Worm (Caenorhabditis elegans) whole organism, midembryonic: ENCODE measurements around the gene mop-25.2.

Experiments
- cog-1 ChIP-seq: sonication (generic microtip); optimal IDR thresholded peaks from 2 replicates; lab custom pipeline; 2016; ENCODE audit warnings: missing genetic modification characterization, missing compliant biosample characterization
- flt-1 ChIP-seq: fragments of 200-800 bp; sonication (Bioruptor generic); IDR thresholded peaks from 2 replicates; pipeline ENCODE4 v1.3.6; 2022; ENCODE audit warnings: missing genetic modification characterization, missing compliant biosample characterization
- ztf-23 ChIP-seq: fragments of 200-800 bp; sonication (Bioruptor generic); IDR thresholded peaks from 2 replicates; pipeline ENCODE4 v1.3.6; 2022; ENCODE audit warnings: missing genetic modification reagents, missing genetic modification characterization, missing compliant biosample characterization

DNA sequence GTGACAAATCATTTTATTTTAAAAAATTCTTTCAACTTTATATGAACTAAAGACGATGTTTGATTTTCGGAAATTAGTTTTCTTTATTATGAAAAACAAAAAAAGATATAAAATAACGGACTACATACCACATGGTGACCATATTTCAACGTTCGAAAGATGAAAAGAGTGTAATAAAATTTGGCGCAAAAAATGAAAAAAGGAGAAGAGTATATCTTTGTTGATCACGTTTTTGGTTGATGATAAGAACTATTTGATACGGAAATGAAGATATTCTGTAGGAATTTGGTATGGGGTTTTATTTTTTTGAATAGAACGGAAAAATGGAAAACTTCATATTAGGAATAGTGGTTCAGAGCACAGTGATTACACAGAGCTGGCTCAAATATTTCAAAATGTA is 49.6 kb upstream of the mop-25.2 start, which contains the start of gene Y53C12B.7:
- no peak for TF ChIP-seq ztf-23 (GFP tag; lab: Robert Waterston, UW)
- no peak for TF ChIP-seq cog-1 (tag; lab: Kevin White, UChicago)
- no peak for TF ChIP-seq flt-1 (GFP tag; lab: Robert Waterston, UW)
